Fruit fly (Drosophila melanogaster) whole organism, embryonic: ENCODE measurements around the gene Sdic2.

Source experiments
- BEAF-32 ChIP-seq: fragments of 200-800 bp; sonication (Bioruptor generic); optimal IDR thresholded peaks from 3 replicates; lab custom pipeline; 2017; ENCODE audit warnings: missing biosample characterization, missing genetic modification characterization, mild to moderate bottlenecking, moderate library complexity, missing genetic modification reagents
- BtbVII ChIP-seq: fragments of 200-800 bp; sonication (Bioruptor generic); optimal IDR thresholded peaks from 3 replicates; lab custom pipeline; 2017; ENCODE audit warnings: missing biosample characterization, mild to moderate bottlenecking, missing genetic modification characterization
- CG10267 ChIP-seq: fragments of 200-800 bp; sonication (Bioruptor generic); optimal IDR thresholded peaks from 2 replicates; lab custom pipeline; 2018; ENCODE audit warnings: missing biosample characterization, mild to moderate bottlenecking, missing genetic modification characterization, moderate library complexity
- CG10959 ChIP-seq: fragments of 200-800 bp; sonication (Bioruptor generic); IDR thresholded peaks from 2 replicates; pipeline ENCODE4 v1.3.6; 2022; ENCODE audit warnings: missing biosample characterization, missing genetic modification characterization
- CG12391 ChIP-seq: fragments of 200-800 bp; sonication (Bioruptor generic); optimal IDR thresholded peaks from 3 replicates; lab custom pipeline; 2018; ENCODE audit warnings: missing biosample characterization, mild to moderate bottlenecking, missing genetic modification characterization, moderate library complexity
- CG13624 ChIP-seq: fragments of 200-800 bp; sonication (Bioruptor generic); optimal IDR thresholded peaks from 2 replicates; lab custom pipeline; 2016; ENCODE audit warnings: missing biosample characterization, missing genetic modification characterization
- CG14667 ChIP-seq: fragments of 200-800 bp; sonication (Bioruptor generic); IDR thresholded peaks from 2 replicates; pipeline ENCODE4 v1.3.6; 2022; ENCODE audit warnings: missing biosample characterization, missing genetic modification characterization
- CG17186 ChIP-seq: fragments of 200-800 bp; sonication (Bioruptor generic); optimal IDR thresholded peaks from 3 replicates; lab custom pipeline; 2017; ENCODE audit warnings: missing biosample characterization, missing genetic modification reagents, missing genetic modification characterization
- CG17385 ChIP-seq: fragments of 200-800 bp; sonication (Bioruptor generic); optimal IDR thresholded peaks from 3 replicates; lab custom pipeline; 2018; ENCODE audit warnings: missing biosample characterization, mild to moderate bottlenecking, missing genetic modification characterization
- CG18262 ChIP-seq: fragments of 200-800 bp; optimal IDR thresholded peaks from 3 replicates; lab custom pipeline; 2019; ENCODE audit warnings: missing biosample characterization, mild to moderate bottlenecking, missing genetic modification characterization, moderate library complexity
- CG2116 ChIP-seq: fragments of 200-800 bp; sonication (Bioruptor generic); optimal IDR thresholded peaks from 3 replicates; lab custom pipeline; 2018; ENCODE audit warnings: missing biosample characterization, mild to moderate bottlenecking, missing genetic modification characterization
- CG33213 ChIP-seq: fragments of 200-800 bp; sonication (Bioruptor generic); optimal IDR thresholded peaks from 3 replicates; lab custom pipeline; 2016; ENCODE audit warnings: missing biosample characterization, missing genetic modification characterization
- CG4617 ChIP-seq: fragments of 200-800 bp; sonication (Bioruptor generic); optimal IDR thresholded peaks from 3 replicates; lab custom pipeline; 2016; ENCODE audit warnings: missing biosample characterization, missing genetic modification characterization, borderline replicate concordance
- CG6791 ChIP-seq: fragments of 200-800 bp; sonication (Bioruptor generic); IDR thresholded peaks from 3 replicates; pipeline ENCODE4 v1.3.6; 2022; ENCODE audit warnings: missing biosample characterization, missing genetic modification characterization; ENCODE audit not compliant: partially characterized antibody
- CG7786 ChIP-seq: fragments of 200-800 bp; sonication (Bioruptor generic); optimal IDR thresholded peaks from 2 replicates; lab custom pipeline; 2016; ENCODE audit warnings: missing biosample characterization, missing genetic modification characterization
- CG7839 ChIP-seq: fragments of 200-800 bp; sonication (Bioruptor generic); optimal IDR thresholded peaks from 3 replicates; lab custom pipeline; 2018; ENCODE audit warnings: missing biosample characterization, mild to moderate bottlenecking, missing genetic modification characterization, moderate library complexity
- CG9437 ChIP-seq: fragments of 200-800 bp; sonication (Bioruptor generic); optimal IDR thresholded peaks from 2 replicates; lab custom pipeline; 2018; ENCODE audit warnings: missing biosample characterization, mild to moderate bottlenecking, missing genetic modification characterization
- CrebB ChIP-seq: fragments of 200-800 bp; sonication (Bioruptor generic); optimal IDR thresholded peaks from 3 replicates; lab custom pipeline; 2018; ENCODE audit warnings: missing biosample characterization, mild to moderate bottlenecking, missing genetic modification characterization
- D19B ChIP-seq: fragments of 200-800 bp; sonication (Bioruptor generic); optimal IDR thresholded peaks from 2 replicates; lab custom pipeline; 2017; ENCODE audit warnings: missing biosample characterization, mild to moderate bottlenecking, missing genetic modification characterization
- Dek ChIP-seq: fragments of 200-800 bp; sonication (Bioruptor generic); optimal IDR thresholded peaks from 3 replicates; lab custom pipeline; 2019; ENCODE audit warnings: missing biosample characterization, mild to moderate bottlenecking, missing genetic modification characterization, moderate library complexity
- Doc3 ChIP-seq: fragments of 200-800 bp; sonication (Bioruptor generic); IDR thresholded peaks from 3 replicates; pipeline ENCODE4 v1.3.6; 2022; ENCODE audit warnings: missing biosample characterization, missing genetic modification characterization; ENCODE audit not compliant: partially characterized antibody
- Dp ChIP-seq: fragments of 200-800 bp; sonication (Bioruptor generic); optimal IDR thresholded peaks from 2 replicates; lab custom pipeline; 2018; ENCODE audit warnings: missing biosample characterization, mild to moderate bottlenecking, missing genetic modification characterization, moderate library complexity
- ERR ChIP-seq: fragments of 200-800 bp; sonication (Bioruptor generic); optimal IDR thresholded peaks from 2 replicates; lab custom pipeline; 2016; ENCODE audit warnings: missing biosample characterization, missing genetic modification characterization
- Ets97D ChIP-seq: fragments of 200-800 bp; sonication (Bioruptor generic); optimal IDR thresholded peaks from 3 replicates; lab custom pipeline; 2016; ENCODE audit warnings: missing biosample characterization, missing genetic modification characterization
- HLH54F ChIP-seq: fragments of 200-800 bp; sonication (Bioruptor generic); optimal IDR thresholded peaks from 3 replicates; lab custom pipeline; 2016; ENCODE audit warnings: missing biosample characterization, missing genetic modification characterization
- Mad ChIP-seq: fragments of 200-800 bp; sonication (Bioruptor generic); optimal IDR thresholded peaks from 2 replicates; lab custom pipeline; 2016; ENCODE audit warnings: missing biosample characterization, missing genetic modification characterization
- Scr ChIP-seq: fragments of 200-800 bp; sonication (Bioruptor generic); IDR thresholded peaks from 2 replicates; pipeline ENCODE4 v1.3.6; 2022; ENCODE audit warnings: missing biosample characterization, missing genetic modification characterization; ENCODE audit not compliant: partially characterized antibody
- Sin3A ChIP-seq: fragments of >200 bp; optimal IDR thresholded peaks from 2 replicates; lab custom pipeline; 2018
- Sox102F ChIP-seq: fragments of 200-800 bp; sonication (Bioruptor generic); optimal IDR thresholded peaks from 2 replicates; lab custom pipeline; 2018; ENCODE audit warnings: missing biosample characterization, mild to moderate bottlenecking, missing genetic modification characterization, moderate library complexity
- Stat92E ChIP-seq, 3 experiments: fragments of >200 bp in 2 of 3; fragments of 200-800 bp in 1 of 3; sonication (Bioruptor generic) in 1 of 3; optimal IDR thresholded peaks; 2 replicates each; lab custom pipeline; 2017 to 2019; ENCODE audit warnings: missing biosample characterization in 3 of 3, missing genetic modification characterization in 3 of 3, mild to moderate bottlenecking in 1 of 3, moderate library complexity in 1 of 3
- Vsx1 ChIP-seq: fragments of 200-800 bp; sonication (Bioruptor generic); optimal IDR thresholded peaks from 2 replicates; lab custom pipeline; 2017; ENCODE audit warnings: missing biosample characterization, mild to moderate bottlenecking, missing genetic modification characterization, missing genetic modification reagents
- Xbp1 ChIP-seq: fragments of 200-800 bp; sonication (Bioruptor generic); optimal IDR thresholded peaks from 3 replicates; lab custom pipeline; 2016; ENCODE audit warnings: missing biosample characterization, mild to moderate bottlenecking, missing genetic modification characterization
- ac ChIP-seq: fragments of 200-800 bp; sonication (Bioruptor generic); optimal IDR thresholded peaks from 3 replicates; lab custom pipeline; 2017; ENCODE audit warnings: missing biosample characterization, mild to moderate bottlenecking, missing genetic modification characterization
- bab2 ChIP-seq: fragments of 200-800 bp; sonication (Bioruptor generic); optimal IDR thresholded peaks from 2 replicates; lab custom pipeline; 2016; ENCODE audit warnings: missing biosample characterization, missing genetic modification characterization
- dpn ChIP-seq, 2 experiments: fragments of 200-800 bp; sonication (Bioruptor generic); optimal IDR thresholded peaks; 3 replicates each; lab custom pipeline; 2016; ENCODE audit warnings: missing biosample characterization in 2 of 2, missing genetic modification characterization in 2 of 2
- en ChIP-seq: fragments of 200-800 bp; sonication (Bioruptor generic); optimal IDR thresholded peaks from 2 replicates; lab custom pipeline; 2016; ENCODE audit warnings: missing biosample characterization, missing genetic modification characterization
- esg ChIP-seq: fragments of 200-800 bp; sonication (Bioruptor generic); conservative IDR thresholded peaks from 2 replicates; pipeline ENCODE4 v1.3.6; 2022; ENCODE audit warnings: missing biosample characterization, missing genetic modification characterization
- gce ChIP-seq: fragments of 200-800 bp; sonication (Bioruptor generic); IDR thresholded peaks from 3 replicates; pipeline ENCODE4 v1.3.6; 2022; ENCODE audit warnings: missing biosample characterization, missing genetic modification characterization
- gt ChIP-seq: fragments of 200-800 bp; sonication (Bioruptor generic); IDR thresholded peaks from 2 replicates; pipeline ENCODE4 v1.3.6; 2022; ENCODE audit warnings: missing biosample characterization, missing genetic modification characterization
- hth ChIP-seq: fragments of >200 bp; optimal IDR thresholded peaks from 2 replicates; lab custom pipeline; 2017; ENCODE audit warnings: inconsistent platforms
- lilli ChIP-seq: fragments of 200-800 bp; sonication (Bioruptor generic); optimal IDR thresholded peaks from 3 replicates; lab custom pipeline; 2016; ENCODE audit warnings: missing biosample characterization, missing genetic modification characterization
- lmd ChIP-seq: fragments of 200-800 bp; sonication (Bioruptor generic); IDR thresholded peaks from 2 replicates; pipeline ENCODE4 v1.3.6; 2022; ENCODE audit warnings: missing biosample characterization, missing genetic modification characterization
- peb ChIP-seq: fragments of 200-800 bp; sonication (Bioruptor generic); IDR thresholded peaks from 2 replicates; pipeline ENCODE4 v1.3.6; 2022; ENCODE audit warnings: missing biosample characterization, missing genetic modification characterization
- pfk ChIP-seq: fragments of 200-800 bp; sonication (Bioruptor generic); optimal IDR thresholded peaks from 2 replicates; lab custom pipeline; 2018; ENCODE audit warnings: missing biosample characterization, mild to moderate bottlenecking, missing genetic modification characterization, moderate library complexity
- prd ChIP-seq, 3 experiments: fragments of >200 bp in 2 of 3; fragments of 200-800 bp in 1 of 3; sonication (Bioruptor generic) in 1 of 3; optimal IDR thresholded peaks in 2 of 3; IDR thresholded peaks in 1 of 3; 2 replicates in 2 of 3; 3 replicates in 1 of 3; pipeline versions ENCODE4 v1.3.6 to Lab custom; 2017 to 2022; ENCODE audit warnings: missing biosample characterization in 1 of 3, missing genetic modification characterization in 1 of 3
- repo ChIP-seq: fragments of 200-800 bp; sonication (Bioruptor generic); optimal IDR thresholded peaks from 2 replicates; lab custom pipeline; 2016; ENCODE audit warnings: missing biosample characterization, missing genetic modification characterization
- sqz ChIP-seq: fragments of 200-800 bp; sonication (Bioruptor generic); optimal IDR thresholded peaks from 3 replicates; lab custom pipeline; 2018; ENCODE audit warnings: missing biosample characterization, mild to moderate bottlenecking, missing genetic modification characterization
- tin ChIP-seq: fragments of 200-800 bp; sonication (Bioruptor generic); optimal IDR thresholded peaks from 3 replicates; lab custom pipeline; 2016; ENCODE audit warnings: missing biosample characterization, missing genetic modification characterization
- tll ChIP-seq, 2 experiments: fragments of 200-800 bp in 1 of 2; fragments of >200 bp in 1 of 2; sonication (Bioruptor generic) in 1 of 2; optimal IDR thresholded peaks; 2 replicates each; lab custom pipeline; 2017 to 2019; ENCODE audit warnings: missing biosample characterization in 2 of 2, missing genetic modification characterization in 2 of 2, mild to moderate bottlenecking in 1 of 2, moderate library complexity in 1 of 2
- tx ChIP-seq: fragments of 200-800 bp; sonication (Bioruptor generic); optimal IDR thresholded peaks from 2 replicates; lab custom pipeline; 2016; ENCODE audit warnings: missing biosample characterization, missing genetic modification characterization
- unc-4 ChIP-seq: fragments of 200-800 bp; sonication (Bioruptor generic); IDR thresholded peaks from 2 replicates; pipeline ENCODE4 v1.3.6; 2022; ENCODE audit warnings: missing biosample characterization, missing genetic modification characterization; ENCODE audit not compliant: partially characterized antibody

Sdic2 gene

DNA sequence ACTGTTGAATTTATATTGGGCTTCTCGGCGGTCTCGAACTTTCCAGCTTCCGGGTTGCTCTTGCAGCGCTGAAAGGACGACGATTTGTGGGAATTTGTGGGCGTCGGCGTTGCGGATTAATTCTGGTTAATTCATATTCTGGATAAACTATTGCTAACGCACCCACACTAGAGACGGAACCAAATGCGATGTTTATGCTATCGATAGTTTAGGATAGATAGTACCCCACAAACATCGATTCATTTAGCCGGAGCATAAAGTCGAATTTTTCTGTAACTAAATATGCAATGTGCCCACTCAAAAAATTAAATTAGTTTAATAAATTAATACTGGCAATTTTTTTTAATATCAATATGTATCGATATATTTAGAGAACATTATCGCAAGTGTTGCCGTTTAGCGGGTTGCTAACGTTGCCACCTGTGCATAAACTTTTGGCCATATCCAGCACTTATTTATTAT, 26.6 kb downstream of the Sdic2 start, which contains the start of gene Rab35 (continued):
- TF ChIP-seq Scr (peak; percentile 96), CG13624 (GFP tag; lab: Kevin White, UChicago) (no peak), CG7786 (GFP tag; lab: Kevin White, UChicago) (no peak), Sox102F (no peak), Xbp1 (GFP tag; lab: Kevin White, UChicago) (peak; percentile 31), Stat92E (GFP tag; optimal IDR thresholded peaks at IDR 0.05; lab: Kevin White, UChicago) (peak in 1 of 3 experiments; percentile 16), Ets97D (GFP tag; lab: Kevin White, UChicago) (peak; percentile 44), CG17186 (GFP tag; lab: Kevin White, UChicago) (peak; percentile 28), prd (optimal IDR thresholded peaks at IDR 0.05; lab: Kevin White, UChicago) (no peak), prd (GFP tag; IDR thresholded peaks at IDR 0.05; lab: Robert Waterston, UW) (peak; percentile 38; the same call in 1 of the 3 replicates), HLH54F (GFP tag; lab: Kevin White, UChicago) (peak; percentile 4), bab2 (no peak), CG10267 (tag; lab: Kevin White, UChicago) (peak; percentile 92), CG6791 (peak; percentile 92), Dp (GFP tag; lab: Kevin White, UChicago) (peak; percentile 86), CG18262 (tag; lab: Kevin White, UChicago) (no peak), CG4617 (peak; percentile 84), gce (no peak), BtbVII (GFP tag; lab: Kevin White, UChicago) (no peak), CrebB (no peak), unc-4 (GFP tag; lab: Robert Waterston, UW) (peak; percentile 92), Sin3A (peak; percentile 74), en (GFP tag; lab: Kevin White, UChicago) (no peak), hth (lab: Kevin White, UChicago) (no peak), dpn (GFP tag; optimal IDR thresholded peaks at IDR 0.05; lab: Kevin White, UChicago) (no peak), CG7839 (tag; lab: Kevin White, UChicago) (peak; percentile 7)

DNA sequence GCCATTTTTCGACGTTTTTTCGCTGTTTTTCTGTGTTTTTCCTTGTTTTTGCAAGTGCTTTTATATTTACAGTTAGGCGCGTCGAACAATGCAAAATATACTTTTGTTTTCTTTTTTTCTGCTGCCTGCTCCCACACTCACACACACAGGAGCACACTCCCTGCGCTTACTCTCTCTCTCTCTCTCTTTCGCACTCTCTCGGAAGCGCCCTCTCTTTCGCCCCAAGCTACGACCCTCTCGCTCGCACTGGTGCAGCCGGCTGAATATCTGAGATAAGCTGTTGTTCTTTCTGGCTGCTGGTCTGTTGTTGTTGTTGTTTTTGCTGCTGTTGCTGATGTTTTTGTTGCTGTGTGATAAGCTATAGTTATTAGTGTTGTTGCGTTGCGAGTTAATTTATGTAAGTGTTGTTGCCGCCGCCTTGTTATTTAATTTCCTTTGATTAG, 27.3 kb downstream of the Sdic2 start:
- TF ChIP-seq sqz (no peak), peb (no peak), ERR (GFP tag; lab: Kevin White, UChicago) (no peak), CG17385 (no peak), gt (GFP tag; lab: Robert Waterston, UW) (no peak), Xbp1 (GFP tag; lab: Kevin White, UChicago) (no peak), tll (GFP tag; optimal IDR thresholded peaks at IDR 0.05; lab: Kevin White, UChicago) (no peak), CG2116 (GFP tag; lab: Kevin White, UChicago) (no peak), tin (no peak), Doc3 (GFP tag; lab: Robert Waterston, UW) (no peak), tx (GFP tag; lab: Kevin White, UChicago) (no peak), BEAF-32 (no peak), ac (GFP tag; lab: Kevin White, UChicago) (no peak), CG33213 (GFP tag; lab: Kevin White, UChicago) (no peak), CG10959 (GFP tag; lab: Robert Waterston, UW) (no peak), Dek (tag; lab: Kevin White, UChicago) (no peak), CG12391 (no peak), Mad (GFP tag; lab: Kevin White, UChicago) (no peak), Vsx1 (GFP tag; lab: Kevin White, UChicago) (peak; percentile 0), pfk (GFP tag; lab: Kevin White, UChicago) (no peak), repo (GFP tag; lab: Kevin White, UChicago) (no peak), CG9437 (GFP tag; lab: Kevin White, UChicago) (no peak), D19B (GFP tag; lab: Kevin White, UChicago) (no peak), lmd (GFP tag; lab: Robert Waterston, UW) (no peak), CG14667 (GFP tag; lab: Robert Waterston, UW) (no peak), esg (no peak), lilli (GFP tag; lab: Kevin White, UChicago) (no peak)
